Worm (Caenorhabditis elegans): ENCODE data around the gene egrh-2.
A peak's percentile ranks its signal among the peaks of the same experiment; 100 is the strongest.

DNA sequence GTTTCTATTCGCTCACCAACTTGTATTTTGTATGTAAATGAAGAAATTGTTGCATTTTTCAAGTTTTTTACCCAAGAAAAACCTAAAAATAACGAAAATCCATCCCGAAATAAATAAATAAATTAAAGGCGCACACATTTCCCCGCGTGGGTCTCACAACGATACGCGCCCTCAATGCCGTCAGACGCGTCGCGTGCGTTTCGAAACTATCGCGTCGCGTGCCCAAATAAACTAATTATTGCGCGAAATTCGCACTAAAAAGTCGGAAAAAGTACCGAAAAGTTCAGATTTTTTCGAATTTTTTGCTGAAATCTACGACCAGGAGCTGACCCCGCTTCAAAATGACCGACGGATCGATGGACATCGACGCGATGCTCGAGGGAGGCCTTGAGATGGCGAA lies 22.2 kb upstream of the egrh-2 start, which contains the start of gene rbm-39:
- TF ChIP-seq T23F11.4 (GFP tag; optimal IDR thresholded peaks at IDR 0.05) (no peak), pag-3 (tag; optimal IDR thresholded peaks at IDR 0.05; ENCODE audit: borderline replicate concordance) (no peak), unc-86 (tag; optimal IDR thresholded peaks at IDR 0.05) (no peak), sox-4 (tag; optimal IDR thresholded peaks at IDR 0.05) (no peak), rnt-1 (tag; optimal IDR thresholded peaks at IDR 0.05) (no peak), sdc-2 (tag; optimal IDR thresholded peaks at IDR 0.05) (no peak), madf-2 (tag; optimal IDR thresholded peaks at IDR 0.05) (peak; percentile 21), pha-4 (tag; optimal IDR thresholded peaks at IDR 0.05) (no peak), nhr-11 (tag; optimal IDR thresholded peaks at IDR 0.05) (no peak), elt-2 (tag; optimal IDR thresholded peaks at IDR 0.05) (no peak), ceh-48 (tag; optimal IDR thresholded peaks at IDR 0.05) (peak; percentile 5), hlh-6 (tag; optimal IDR thresholded peaks at IDR 0.05) (no peak), ahr-1 (tag; optimal IDR thresholded peaks at IDR 0.05) (no peak)

Measured in whole organism, late embryonic.